Worm (Caenorhabditis elegans): ENCODE measurements around the gene C25H3.10.

C25H3.10 gene

DNA sequence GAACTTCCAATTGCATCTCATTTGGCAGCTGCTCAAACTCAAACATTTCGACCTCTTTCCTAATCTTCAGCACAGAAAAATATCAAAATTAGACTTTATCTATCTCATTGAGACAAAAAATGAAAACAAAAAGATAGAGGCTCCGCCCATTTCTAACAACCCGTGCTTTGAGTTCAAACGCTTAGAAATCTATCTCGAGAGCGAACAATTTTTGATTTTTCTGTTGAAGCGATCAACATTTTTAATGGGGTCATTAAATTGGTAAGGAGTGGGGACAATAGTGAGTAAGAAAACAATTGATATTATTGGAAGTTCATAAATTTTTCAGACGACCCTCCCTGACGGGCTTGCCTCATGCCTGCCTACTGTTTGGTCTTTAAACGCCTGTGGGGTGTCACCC lies at the start of gene C25H3.10, which contains the start of gene C25H3.1:
C25H3.10 (minus strand) TSS at position 101 of the 400 bp plus-strand sequence.
C25H3.1 (plus strand) TSS at position 203 of the 400 bp plus-strand sequence.
- TF ChIP-seq unc-62 (GFP tag; optimal IDR thresholded peaks at IDR 0.05) = no peak

- no peak for TF ChIP-seq unc-62 (GFP tag; optimal IDR thresholded peaks at IDR 0.05)
Observed at ce11 chrII:5748395-5748794, 49.6 kb upstream of the C25H3.10 start.

- TF ChIP-seq unc-62 (GFP tag; optimal IDR thresholded peaks at IDR 0.05) = no peak
Observed at ce11 chrII:5747312-5747711, 48.5 kb upstream of the C25H3.10 start.

- TF ChIP-seq unc-62 (GFP tag; optimal IDR thresholded peaks at IDR 0.05) = no peak
Observed at ce11 chrII:5745088-5745487, 46.3 kb upstream of the C25H3.10 start, which contains the start of gene F10C1.9. Gene F10C1.9 (minus strand): TSS chrII:5745284.

- TF ChIP-seq unc-62 (GFP tag; optimal IDR thresholded peaks at IDR 0.05) = no peak
Observed at ce11 chrII:5744342-5744741, 45.6 kb upstream of the C25H3.10 start.

DNA sequence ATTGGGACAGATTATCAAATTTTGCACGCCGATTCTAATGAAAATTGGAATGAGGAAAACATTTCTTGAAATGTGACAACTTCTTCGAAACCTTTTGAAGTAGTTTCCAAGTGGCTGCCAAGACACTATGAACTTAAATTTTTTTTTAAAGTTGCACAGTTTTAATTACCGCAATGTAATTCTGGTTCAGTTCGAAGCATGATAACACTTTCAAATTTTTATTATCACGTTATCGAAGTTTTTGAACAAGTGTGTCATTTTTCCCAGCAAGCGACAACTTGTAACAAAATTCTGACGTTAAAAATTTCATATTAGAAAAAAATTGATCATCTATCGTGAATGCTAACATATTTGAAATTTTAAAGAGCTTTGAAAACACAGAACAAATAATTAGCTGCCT lies 44.0 kb upstream of the C25H3.10 start:
- TF ChIP-seq unc-62 (GFP tag; optimal IDR thresholded peaks at IDR 0.05) = no peak

ce11 chrII:5738795-5739194 lies 40.0 kb upstream of the C25H3.10 start, which contains the start of gene hlh-14:
Gene hlh-14 (minus strand): TSS chrII:5738895.
- no peak for TF ChIP-seq unc-62 (GFP tag; optimal IDR thresholded peaks at IDR 0.05)

DNA sequence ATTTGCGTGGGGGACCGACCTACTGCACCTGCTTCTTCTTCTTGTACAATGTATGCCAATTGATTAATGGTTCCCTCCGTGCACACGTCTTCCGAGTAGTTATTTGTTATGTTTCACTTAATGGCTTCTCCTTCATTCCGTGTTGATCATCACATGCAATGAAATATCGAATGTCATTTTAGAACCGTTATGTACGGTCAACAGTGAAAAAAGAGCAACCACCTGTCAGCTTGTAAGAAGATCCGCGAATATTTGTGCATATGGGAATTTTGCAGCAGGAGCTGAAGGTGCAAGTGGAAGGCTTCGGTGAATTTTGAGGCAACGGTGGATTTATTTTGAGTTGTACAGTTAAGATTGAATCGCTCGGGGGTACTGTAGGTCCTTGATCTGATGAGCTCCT lies 37.8 kb upstream of the C25H3.10 start:
- no peak for TF ChIP-seq unc-62 (GFP tag; optimal IDR thresholded peaks at IDR 0.05)

DNA sequence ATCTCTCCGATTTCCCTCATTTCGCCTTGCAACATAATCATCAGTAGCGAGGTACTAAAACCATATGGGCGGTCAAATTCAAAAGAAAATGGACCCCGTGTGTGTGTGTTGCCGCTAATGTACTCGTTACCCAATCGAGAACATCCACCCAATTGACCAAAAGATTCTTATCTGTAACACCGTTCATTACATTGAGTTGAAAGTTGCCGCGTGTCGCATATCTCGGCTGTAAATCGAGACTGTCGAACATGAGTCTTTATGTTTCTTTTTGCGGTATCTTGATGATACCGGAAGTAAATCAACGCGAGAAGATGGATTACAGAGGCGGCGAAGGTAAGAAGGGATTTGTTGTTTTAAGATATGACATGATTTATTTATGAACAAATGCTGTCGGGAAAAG lies 37.0 kb upstream of the C25H3.10 start:
- no peak for TF ChIP-seq unc-62 (GFP tag; optimal IDR thresholded peaks at IDR 0.05)

DNA sequence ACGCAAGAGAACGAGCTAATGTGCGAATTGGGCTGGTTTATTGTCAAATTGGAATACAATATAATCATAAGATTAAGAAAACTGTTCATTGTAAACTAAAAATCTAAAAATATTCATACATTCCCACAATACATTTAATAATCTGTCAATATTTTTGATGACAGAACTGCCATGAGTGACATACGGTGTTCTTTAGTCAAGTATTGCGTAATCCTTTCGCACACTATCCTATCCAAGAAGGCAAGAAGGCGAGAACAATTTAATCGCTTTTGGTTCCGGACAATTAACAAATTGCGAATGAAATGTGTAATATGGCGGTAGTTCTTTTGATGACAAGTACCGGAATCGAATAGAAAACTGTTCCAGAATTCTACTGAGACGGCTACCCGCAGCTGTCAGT lies 36.1 kb upstream of the C25H3.10 start:
- TF ChIP-seq unc-62 (GFP tag; optimal IDR thresholded peaks at IDR 0.05) = no peak

ce11 chrII:5730343-5731083 lies 31.7 kb upstream of the C25H3.10 start, which contains the start of the genes C18A3.7 and C18A3.11:
Gene C18A3.7 (minus strand): TSS chrII:5730443.
Gene C18A3.11 (plus strand): TSS chrII:5731033.
- no peak for TF ChIP-seq unc-62 (GFP tag; optimal IDR thresholded peaks at IDR 0.05)

DNA sequence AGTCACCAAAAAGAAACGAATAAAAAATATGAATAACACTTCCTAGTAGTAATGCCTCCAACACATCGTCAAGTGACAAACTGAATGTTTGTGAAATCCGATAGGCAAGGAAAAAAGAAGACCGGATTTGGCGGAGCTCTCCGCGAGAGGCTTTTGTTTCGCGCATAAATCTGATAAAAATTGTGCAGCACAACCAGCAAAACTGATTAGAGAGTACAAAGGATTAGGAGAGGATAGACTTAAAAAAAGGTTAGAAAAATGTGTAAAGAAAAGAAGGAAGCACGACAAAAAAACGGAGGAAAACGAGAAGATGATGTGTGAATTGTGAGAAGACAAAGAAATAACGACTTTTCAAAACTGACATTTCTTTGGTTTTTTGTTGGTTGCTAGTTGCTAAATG lies 28.9 kb upstream of the C25H3.10 start, which contains the start of gene rab-3:
rab-3 (minus strand) TSS at position 147 of the 400 bp plus-strand sequence.
- TF ChIP-seq unc-62 (GFP tag; optimal IDR thresholded peaks at IDR 0.05) = no peak

DNA sequence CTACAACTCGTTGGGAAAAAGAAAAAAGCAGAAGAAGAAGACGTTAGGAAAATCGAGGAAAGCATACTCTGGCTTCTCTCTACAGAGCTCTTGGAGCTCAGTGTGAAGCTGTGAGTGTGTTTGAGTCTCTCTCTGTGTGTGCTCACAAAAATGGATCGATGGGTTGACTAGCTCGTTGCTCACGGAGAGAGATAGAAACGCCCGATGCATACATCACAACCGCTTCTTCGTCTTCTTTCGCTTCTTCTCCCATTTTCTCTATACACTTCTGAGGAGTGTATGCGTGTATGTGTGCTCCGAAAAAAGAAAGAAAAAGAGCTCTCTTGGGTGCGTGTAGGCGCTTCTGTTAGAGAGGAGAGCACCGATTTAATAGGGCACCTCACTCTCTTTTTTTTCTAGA lies 26.3 kb upstream of the C25H3.10 start:
- TF ChIP-seq unc-62 (GFP tag; optimal IDR thresholded peaks at IDR 0.05) = no peak

DNA sequence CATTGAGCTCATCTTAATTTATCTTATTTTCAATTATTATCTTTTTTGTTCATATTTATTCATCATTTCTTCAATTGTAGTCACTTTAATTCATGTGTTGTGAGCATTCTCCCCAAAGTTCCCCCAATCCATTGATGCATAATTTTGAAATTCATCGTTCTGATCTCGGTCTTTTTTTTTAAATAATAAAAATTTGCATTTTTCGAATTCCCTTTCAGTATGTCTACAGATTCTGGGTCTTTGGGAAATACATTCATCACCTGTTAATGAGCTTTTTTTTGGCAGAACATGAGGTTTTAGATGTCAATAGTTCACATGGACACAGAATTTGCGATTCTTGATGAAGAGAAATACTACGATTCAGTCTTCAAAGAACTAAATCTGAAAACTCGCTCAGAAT lies 21.1 kb upstream of the C25H3.10 start, which contains the start of gene damt-1:
damt-1 (plus strand) TSS at position 301 of the 400 bp plus-strand sequence.
- no peak for TF ChIP-seq unc-62 (GFP tag; optimal IDR thresholded peaks at IDR 0.05)

- TF ChIP-seq unc-62 (GFP tag; optimal IDR thresholded peaks at IDR 0.05) = no peak
Observed at ce11 chrII:5717831-5718230, 19.1 kb upstream of the C25H3.10 start, which contains the start of gene zipt-3. Gene zipt-3 (plus strand): TSS chrII:5718131.

DNA sequence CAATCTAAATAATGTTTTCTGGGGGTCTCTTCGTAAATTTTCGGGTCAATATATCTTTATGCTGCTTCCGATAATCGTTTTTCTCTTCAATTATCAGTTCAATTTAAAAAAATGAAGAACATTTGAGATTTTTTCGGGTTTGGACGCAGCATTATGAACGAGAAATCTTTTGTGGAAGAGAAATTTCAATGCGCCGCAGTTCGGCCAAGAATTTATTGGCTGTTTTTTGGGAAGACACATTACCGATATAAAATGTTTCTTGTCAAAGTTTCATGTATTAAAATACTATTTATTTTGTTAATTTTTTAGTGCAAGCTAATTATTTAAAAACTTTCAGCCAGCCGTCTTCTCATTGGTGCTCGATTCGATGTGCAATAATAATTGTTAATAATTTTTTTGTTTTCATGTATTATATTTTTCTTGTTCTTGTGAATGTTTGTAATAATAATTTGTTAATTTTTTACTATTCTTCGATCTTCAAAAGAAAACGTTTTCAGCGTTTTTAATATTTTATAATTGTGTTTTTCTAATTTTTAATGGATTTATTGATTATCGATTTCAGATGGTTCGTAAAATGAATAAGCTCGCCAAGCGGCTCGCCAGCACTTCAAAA lies 17.1 kb upstream of the C25H3.10 start, which contains the start of the genes C18A3.10 and C18A3.3:
C18A3.10 (minus strand) TSS at position 101 of the 613 bp plus-strand sequence.
C18A3.3 (plus strand) TSS at position 563 of the 613 bp plus-strand sequence.
- no peak for TF ChIP-seq unc-62 (GFP tag; optimal IDR thresholded peaks at IDR 0.05)
